Worm (Caenorhabditis elegans) whole organism, young adult: ENCODE data around the gene Y37E11AL.3.

Experiments
- C06A6.2 ChIP-seq: fragments of 200-800 bp; sonication (Bioruptor generic); conservative IDR thresholded peaks from 2 replicates; pipeline ENCODE4 v1.3.6; 2022; ENCODE audit warnings: missing genetic modification characterization, missing compliant biosample characterization
- F10E7.11 ChIP-seq: sonication (generic microtip); optimal IDR thresholded peaks from 2 replicates; lab custom pipeline; 2017; ENCODE audit warnings: mild to moderate bottlenecking, missing genetic modification characterization, moderate library complexity, missing compliant biosample characterization
- F49E8.2 ChIP-seq: sonication (generic microtip); optimal IDR thresholded peaks from 3 replicates; lab custom pipeline; 2017; ENCODE audit warnings: missing genetic modification characterization, mild to moderate bottlenecking, missing compliant biosample characterization, antibody characterized with exemption, moderate library complexity; ENCODE audit not compliant: insufficient read depth
- F52B5.7 ChIP-seq: sonication (generic microtip); optimal IDR thresholded peaks from 2 replicates; lab custom pipeline; 2016; ENCODE audit warnings: mild to moderate bottlenecking, missing genetic modification characterization, missing compliant biosample characterization
- F57C9.4 ChIP-seq: sonication (generic microtip); optimal IDR thresholded peaks from 2 replicates; lab custom pipeline; 2017; ENCODE audit warnings: mild to moderate bottlenecking, missing genetic modification characterization, missing compliant biosample characterization
- K11D2.4 ChIP-seq: fragments of 200-800 bp; sonication (Bioruptor generic); IDR thresholded peaks from 2 replicates; pipeline ENCODE4 v1.3.6; 2022; ENCODE audit warnings: missing genetic modification reagents, missing genetic modification characterization, missing compliant biosample characterization
- Y56A3A.18 ChIP-seq: fragments of 200-800 bp; sonication (Bioruptor generic); IDR thresholded peaks from 2 replicates; pipeline ENCODE4 v1.3.6; 2022; ENCODE audit warnings: missing genetic modification reagents, missing genetic modification characterization, missing compliant biosample characterization
- ZK185.1 ChIP-seq: sonication (generic microtip); optimal IDR thresholded peaks from 2 replicates; lab custom pipeline; 2016; ENCODE audit warnings: mild to moderate bottlenecking, missing genetic modification characterization, missing compliant biosample characterization; ENCODE audit not compliant: poor library complexity, severe bottlenecking
- ama-1 ChIP-seq, 3 experiments: fragments of 150-350 bp in 1 of 3; sonication (generic microtip) in 2 of 3; optimal IDR thresholded peaks; 2 replicates each; lab custom pipeline; 2014 to 2018; ENCODE audit warnings: missing biosample characterization in 2 of 3, missing genetic modification characterization in 2 of 3, missing genetic modification reagents in 2 of 3
- aptf-3 ChIP-seq: fragments of 200-800 bp; sonication (Bioruptor generic); IDR thresholded peaks from 2 replicates; pipeline ENCODE4 v1.3.6; 2022; ENCODE audit warnings: missing genetic modification characterization, missing compliant biosample characterization
- bed-2 ChIP-seq: fragments of 200-800 bp; sonication (Bioruptor generic); IDR thresholded peaks from 2 replicates; pipeline ENCODE4 v1.3.6; 2022; ENCODE audit warnings: missing genetic modification reagents, missing genetic modification characterization, missing compliant biosample characterization
- cebp-1 ChIP-seq, 2 experiments: fragments of 200-800 bp in 1 of 2; sonication (Bioruptor generic) in 1 of 2; sonication (generic microtip) in 1 of 2; IDR thresholded peaks in 1 of 2; optimal IDR thresholded peaks in 1 of 2; 2 replicates each; pipeline versions ENCODE4 v1.3.6 to Lab custom; 2017 to 2022; ENCODE audit warnings: missing compliant biosample characterization in 2 of 2, missing genetic modification characterization in 2 of 2, mild to moderate bottlenecking in 1 of 2, missing genetic modification reagents in 1 of 2, moderate library complexity in 1 of 2
- ceh-40 ChIP-seq: fragments of 200-800 bp; sonication (Bioruptor generic); IDR thresholded peaks from 2 replicates; pipeline ENCODE4 v1.3.6; 2022; ENCODE audit warnings: missing genetic modification characterization, missing compliant biosample characterization
- ceh-79 ChIP-seq: sonication (generic microtip); optimal IDR thresholded peaks from 2 replicates; lab custom pipeline; 2017; ENCODE audit warnings: mild to moderate bottlenecking, missing genetic modification characterization, missing compliant biosample characterization
- die-1 ChIP-seq: sonication (generic microtip); optimal IDR thresholded peaks from 2 replicates; lab custom pipeline; 2016; ENCODE audit warnings: missing genotype, mild to moderate bottlenecking, missing genetic modification characterization, missing compliant biosample characterization
- dox-1 ChIP-seq: fragments of 200-800 bp; sonication (Bioruptor generic); IDR thresholded peaks from 2 replicates; pipeline ENCODE4 v1.3.6; 2022; ENCODE audit warnings: missing genetic modification reagents, missing genetic modification characterization, missing compliant biosample characterization
- egl-18 ChIP-seq: fragments of 200-800 bp; sonication (Bioruptor generic); IDR thresholded peaks from 2 replicates; pipeline ENCODE4 v1.3.6; 2022; ENCODE audit warnings: missing genetic modification reagents, missing genetic modification characterization, missing compliant biosample characterization
- egl-44 ChIP-seq: fragments of 200-800 bp; sonication (Bioruptor generic); IDR thresholded peaks from 2 replicates; pipeline ENCODE4 v1.3.6; 2022; ENCODE audit warnings: missing genetic modification reagents, missing genetic modification characterization, missing compliant biosample characterization
- ekl-4 ChIP-seq: fragments of 200-800 bp; sonication (Bioruptor generic); IDR thresholded peaks from 2 replicates; pipeline ENCODE4 v1.3.6; 2022; ENCODE audit warnings: missing genetic modification reagents, missing genetic modification characterization, missing compliant biosample characterization
- gei-17 ChIP-seq: fragments of 200-800 bp; sonication (Bioruptor generic); optimal IDR thresholded peaks from 2 replicates; lab custom pipeline; 2018; ENCODE audit warnings: mild to moderate bottlenecking, missing genetic modification characterization, missing compliant biosample characterization
- him-1 ChIP-seq: sonication (generic microtip); optimal IDR thresholded peaks from 2 replicates; lab custom pipeline; 2016; ENCODE audit warnings: missing genotype, missing genetic modification reagents, missing genetic modification characterization, missing compliant biosample characterization
- hmg-1.2 ChIP-seq: fragments of 200-800 bp; sonication (Bioruptor generic); IDR thresholded peaks from 2 replicates; pipeline ENCODE4 v1.3.6; 2022; ENCODE audit warnings: missing genetic modification reagents, missing genetic modification characterization, missing compliant biosample characterization
- hmg-20 ChIP-seq: fragments of 200-800 bp; sonication (Bioruptor generic); IDR thresholded peaks from 2 replicates; pipeline ENCODE4 v1.3.6; 2022; ENCODE audit warnings: missing genetic modification reagents, missing genetic modification characterization, missing compliant biosample characterization
- hrde-1 ChIP-seq: sonication (generic microtip); optimal IDR thresholded peaks from 2 replicates; lab custom pipeline; 2016; ENCODE audit warnings: missing genetic modification characterization, mild to moderate bottlenecking, missing compliant biosample characterization, moderate library complexity, missing genotype, missing genetic modification reagents, borderline replicate concordance
- lag-1 ChIP-seq: fragments of 200-800 bp; sonication (Bioruptor generic); IDR thresholded peaks from 2 replicates; pipeline ENCODE4 v1.3.6; 2022; ENCODE audit warnings: missing genetic modification reagents, missing genetic modification characterization, missing compliant biosample characterization
- let-607 ChIP-seq, 2 experiments: fragments of 200-800 bp in 1 of 2; sonication (Bioruptor generic) in 1 of 2; sonication (generic microtip) in 1 of 2; optimal IDR thresholded peaks; 2 replicates each; lab custom pipeline; 2016 to 2018; ENCODE audit warnings: mild to moderate bottlenecking in 2 of 2, missing compliant biosample characterization in 2 of 2, missing genetic modification characterization in 2 of 2, moderate library complexity in 2 of 2, missing genotype in 1 of 2
- lin-26 ChIP-seq: fragments of 200-800 bp; sonication (Bioruptor generic); IDR thresholded peaks from 2 replicates; pipeline ENCODE4 v1.3.6; 2022; ENCODE audit warnings: missing genetic modification reagents, missing genetic modification characterization, missing compliant biosample characterization
- lin-35 ChIP-seq, 3 experiments: fragments of 150-350 bp in 2 of 3; sonication (generic microtip) in 1 of 3; optimal IDR thresholded peaks; 2 replicates each; lab custom pipeline; 2014 to 2018; ENCODE audit warnings: missing biosample characterization in 3 of 3, missing genetic modification characterization in 3 of 3, missing genetic modification reagents in 3 of 3
- lir-1 ChIP-seq: fragments of 200-800 bp; sonication (Bioruptor generic); conservative IDR thresholded peaks from 2 replicates; pipeline ENCODE4 v1.3.6; 2022; ENCODE audit warnings: missing genetic modification reagents, missing genetic modification characterization, missing compliant biosample characterization
- lsl-1 ChIP-seq: fragments of 200-800 bp; sonication (Bioruptor generic); optimal IDR thresholded peaks from 2 replicates; lab custom pipeline; 2018; ENCODE audit warnings: mild to moderate bottlenecking, missing genetic modification characterization, moderate library complexity, missing compliant biosample characterization
- madf-3 ChIP-seq: fragments of 200-800 bp; sonication (Bioruptor generic); IDR thresholded peaks from 2 replicates; pipeline ENCODE4 v1.3.6; 2022; ENCODE audit warnings: missing genetic modification reagents, missing genetic modification characterization, missing compliant biosample characterization
- madf-8 ChIP-seq: fragments of 200-800 bp; sonication (Bioruptor generic); conservative IDR thresholded peaks from 2 replicates; pipeline ENCODE4 v1.3.6; 2022; ENCODE audit warnings: missing genetic modification reagents, missing genetic modification characterization, missing compliant biosample characterization
- mes-4 ChIP-seq: sonication (generic microtip); optimal IDR thresholded peaks from 2 replicates; lab custom pipeline; 2016; ENCODE audit warnings: missing genotype, missing genetic modification characterization, missing compliant biosample characterization
- mxl-1 ChIP-seq: sonication (generic microtip); optimal IDR thresholded peaks from 2 replicates; lab custom pipeline; 2016; ENCODE audit warnings: missing genetic modification characterization, missing compliant biosample characterization
- nfya-1 ChIP-seq: sonication (generic microtip); optimal IDR thresholded peaks from 2 replicates; lab custom pipeline; 2017; ENCODE audit warnings: antibody characterized with exemption, missing compliant biosample characterization, missing genetic modification characterization, borderline replicate concordance; ENCODE audit not compliant: insufficient read depth
- nfya-2 ChIP-seq: fragments of 200-800 bp; sonication (Bioruptor generic); IDR thresholded peaks from 2 replicates; pipeline ENCODE4 v1.3.6; 2022; ENCODE audit warnings: missing genetic modification reagents, missing genetic modification characterization, missing compliant biosample characterization
- nfyb-1 ChIP-seq: fragments of 200-800 bp; sonication (Bioruptor generic); IDR thresholded peaks from 2 replicates; pipeline ENCODE4 v1.3.6; 2022; ENCODE audit warnings: missing genetic modification reagents, missing genetic modification characterization, missing compliant biosample characterization
- nhr-90 ChIP-seq: sonication (generic microtip); optimal IDR thresholded peaks from 2 replicates; lab custom pipeline; 2016; ENCODE audit warnings: missing genotype, mild to moderate bottlenecking, missing genetic modification characterization, missing compliant biosample characterization
- rcor-1 ChIP-seq: fragments of 200-800 bp; sonication (Bioruptor generic); IDR thresholded peaks from 2 replicates; pipeline ENCODE4 v1.3.6; 2022; ENCODE audit warnings: missing genetic modification reagents, missing genetic modification characterization, missing compliant biosample characterization
- sdz-38 ChIP-seq: sonication (generic microtip); optimal IDR thresholded peaks from 2 replicates; lab custom pipeline; 2016; ENCODE audit warnings: missing genotype, missing genetic modification characterization, missing compliant biosample characterization
- snpc-3.4 ChIP-seq: sonication (generic microtip); optimal IDR thresholded peaks from 2 replicates; lab custom pipeline; 2017; ENCODE audit warnings: missing genetic modification characterization, mild to moderate bottlenecking, missing compliant biosample characterization, antibody characterized with exemption, moderate library complexity, missing genotype, missing genetic modification reagents
- snpc-4 ChIP-seq, 5 experiments: fragments of 150-350 bp in 1 of 5; sonication (generic microtip) in 4 of 5; optimal IDR thresholded peaks; 2 replicates each; lab custom pipeline; 2014 to 2018; ENCODE audit warnings: missing genetic modification characterization in 5 of 5, missing biosample characterization in 3 of 5, antibody characterized with exemption in 2 of 5, mild to moderate bottlenecking in 2 of 5, missing compliant biosample characterization in 2 of 5, missing genotype in 2 of 5, moderate library complexity in 2 of 5, missing genetic modification reagents in 1 of 5
- xnd-1 ChIP-seq: sonication (generic microtip); optimal IDR thresholded peaks from 2 replicates; lab custom pipeline; 2016; ENCODE audit warnings: missing genotype, missing genetic modification reagents, missing genetic modification characterization, missing compliant biosample characterization
- ztf-22 ChIP-seq: fragments of 200-800 bp; sonication (Bioruptor generic); optimal IDR thresholded peaks from 2 replicates; lab custom pipeline; 2018; ENCODE audit warnings: mild to moderate bottlenecking, missing genetic modification characterization, moderate library complexity, missing compliant biosample characterization
- ztf-25 ChIP-seq: fragments of 200-800 bp; sonication (Bioruptor generic); IDR thresholded peaks from 2 replicates; pipeline ENCODE4 v1.3.6; 2022; ENCODE audit warnings: missing genetic modification reagents, missing genetic modification characterization, missing compliant biosample characterization
- ztf-26 ChIP-seq: sonication (generic microtip); optimal IDR thresholded peaks from 2 replicates; lab custom pipeline; 2017; ENCODE audit warnings: missing genetic modification characterization, missing compliant biosample characterization

Y37E11AL.3 gene

ce11 chrIV:3648634-3649240 is 46.0 kb upstream of the Y37E11AL.3 start, which contains the start of gene CC8.2 (continued):
- TF ChIP-seq madf-8 (GFP tag; lab: Robert Waterston, UW) (peak; percentile 92), F52B5.7 (no peak), hmg-1.2 (GFP tag; lab: Robert Waterston, UW) (peak; percentile 63), F10E7.11 (tag; lab: Kevin White, UChicago) (no peak), lsl-1 (GFP tag; lab: Kevin White, UChicago) (no peak), nfyb-1 (peak; percentile 64), sdz-38 (tag; lab: Kevin White, UChicago) (no peak), Y56A3A.18 (GFP tag; lab: Robert Waterston, UW) (no peak), hmg-20 (GFP tag; lab: Robert Waterston, UW) (no peak), him-1 (tag; lab: Kevin White, UChicago) (no peak), egl-18 (GFP tag; lab: Robert Waterston, UW) (no peak), snpc-4 (GFP tag; optimal IDR thresholded peaks at IDR 0.05; lab: Kevin White, UChicago) (no peak), snpc-4 (tag; optimal IDR thresholded peaks at IDR 0.05; lab: Kevin White, UChicago) (no peak), aptf-3 (GFP tag; lab: Robert Waterston, UW) (no peak), nfya-1 (tag; lab: Kevin White, UChicago) (no peak), nhr-90 (no peak), lin-35 (GFP tag; optimal IDR thresholded peaks at IDR 0.05; lab: Kevin White, UChicago) (no peak), K11D2.4 (GFP tag; lab: Robert Waterston, UW) (no peak), nfya-2 (GFP tag; lab: Robert Waterston, UW) (no peak), ztf-25 (GFP tag; lab: Robert Waterston, UW) (no peak), mxl-1 (no peak), ekl-4 (GFP tag; lab: Robert Waterston, UW) (peak; percentile 72), egl-44 (no peak), ztf-22 (GFP tag; lab: Kevin White, UChicago) (no peak), let-607 (tag; optimal IDR thresholded peaks at IDR 0.05; lab: Kevin White, UChicago) (no peak), cebp-1 (GFP tag; IDR thresholded peaks at IDR 0.05; lab: Robert Waterston, UW) (no peak), cebp-1 (tag; optimal IDR thresholded peaks at IDR 0.05; lab: Kevin White, UChicago) (peak; percentile 6), F57C9.4 (tag; lab: Kevin White, UChicago) (no peak), lir-1 (GFP tag; lab: Robert Waterston, UW) (no peak), snpc-3.4 (tag; lab: Kevin White, UChicago) (no peak), rcor-1 (GFP tag; lab: Robert Waterston, UW) (peak; percentile 44; the same call in 1 of the 2 replicates), bed-2 (no peak), mes-4 (tag; lab: Kevin White, UChicago) (no peak), C06A6.2 (GFP tag; lab: Robert Waterston, UW) (0 out of 2 replicates have a peak, but pooled peaks have one; percentile 57), xnd-1 (tag; lab: Kevin White, UChicago) (peak; percentile 63), madf-3 (0 out of 2 replicates have a peak, but pooled peaks have one; percentile 41), ceh-40 (GFP tag; lab: Robert Waterston, UW) (no peak), lag-1 (GFP tag; lab: Robert Waterston, UW) (no peak), lin-26 (GFP tag; lab: Robert Waterston, UW) (peak; percentile 82), gei-17 (GFP tag; lab: Kevin White, UChicago) (no peak), ama-1 (optimal IDR thresholded peaks at IDR 0.05; lab: Kevin White, UChicago) (no peak), ama-1 (GFP tag; optimal IDR thresholded peaks at IDR 0.05; lab: Kevin White, UChicago) (no peak), F49E8.2 (no peak), ztf-26 (tag; lab: Kevin White, UChicago) (peak; percentile 30), ceh-79 (tag; lab: Kevin White, UChicago) (no peak), die-1 (tag; lab: Kevin White, UChicago) (no peak), hrde-1 (tag; lab: Kevin White, UChicago) (no peak), ZK185.1 (tag; lab: Kevin White, UChicago) (no peak), dox-1 (GFP tag; lab: Robert Waterston, UW) (no peak; the same call in 1 of the 2 replicates)
